Fruit fly (Drosophila melanogaster): ENCODE measurements around the gene Trs33.

The Trs33 gene

DNA sequence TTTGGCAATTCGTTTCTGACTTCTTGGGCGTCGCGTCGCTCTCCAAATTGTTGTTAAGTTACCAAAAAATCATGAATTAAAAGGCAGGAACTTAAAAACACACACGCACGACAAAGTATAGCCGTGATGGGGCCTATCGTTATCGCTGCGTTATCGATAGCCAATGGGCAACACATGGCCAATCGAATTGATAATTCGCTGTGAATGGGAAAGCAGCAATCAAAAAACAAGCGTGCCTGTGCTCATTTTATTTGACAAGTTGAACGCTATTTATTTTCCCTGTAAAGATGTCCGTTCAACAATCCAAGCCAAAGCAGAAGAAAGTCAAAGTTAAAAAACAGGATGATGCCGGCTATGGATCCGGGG, 4.8 kb downstream of the Trs33 start, which contains the start of the genes Surf4 and CG31301 (continued):
- TF ChIP-seq zf30C (GFP tag; optimal IDR thresholded peaks at IDR 0.05): peak; percentile 30
- TF ChIP-seq Nf-YC (tag; optimal IDR thresholded peaks at IDR 0.05): peak; percentile 8
- peak; percentile 16 for TF ChIP-seq phol (tag; optimal IDR thresholded peaks at IDR 0.05)
- TF ChIP-seq CG4854 (GFP tag; optimal IDR thresholded peaks at IDR 0.05): no peak
- 0 out of 2 replicates have a peak, but pooled peaks have one; percentile 10 for TF ChIP-seq Rfx (GFP tag; IDR thresholded peaks at IDR 0.05)
- TF ChIP-seq TFAM (GFP tag; optimal IDR thresholded peaks at IDR 0.05): no peak
- TF ChIP-seq chif (GFP tag; optimal IDR thresholded peaks at IDR 0.05): no peak
- no peak for TF ChIP-seq pb (GFP tag; optimal IDR thresholded peaks at IDR 0.05)
- peak; percentile 87; the same call in 2 of the 3 replicates for TF ChIP-seq Opbp (GFP tag; IDR thresholded peaks at IDR 0.05; ENCODE audit: partially characterized antibody)
- no peak for TF ChIP-seq prd (optimal IDR thresholded peaks at IDR 0.05)
- no peak for TF ChIP-seq prd (GFP tag; IDR thresholded peaks at IDR 0.05)
- no peak for TF ChIP-seq Ptx1 (GFP tag; IDR thresholded peaks at IDR 0.05)
- TF ChIP-seq CG15601 (tag; optimal IDR thresholded peaks at IDR 0.05): no peak
- TF ChIP-seq tgo (GFP tag; IDR thresholded peaks at IDR 0.05): no peak
- TF ChIP-seq fru (optimal IDR thresholded peaks at IDR 0.05): no peak
- no peak for TF ChIP-seq Ssrp (tag; optimal IDR thresholded peaks at IDR 0.05)
- no peak for TF ChIP-seq CG11085 (GFP tag; IDR thresholded peaks at IDR 0.05)
- TF ChIP-seq klu (GFP tag; IDR thresholded peaks at IDR 0.05): no peak
- no peak for TF ChIP-seq gt (GFP tag; IDR thresholded peaks at IDR 0.05)
- TF ChIP-seq tx (GFP tag; optimal IDR thresholded peaks at IDR 0.05): no peak
- no peak for TF ChIP-seq Atf3 (GFP tag; optimal IDR thresholded peaks at IDR 0.05)
- TF ChIP-seq CG8290 (GFP tag; optimal IDR thresholded peaks at IDR 0.05): no peak
- TF ChIP-seq CG8290 (tag; optimal IDR thresholded peaks at IDR 0.05): peak in 1 of 2 experiments; percentile 56

DNA sequence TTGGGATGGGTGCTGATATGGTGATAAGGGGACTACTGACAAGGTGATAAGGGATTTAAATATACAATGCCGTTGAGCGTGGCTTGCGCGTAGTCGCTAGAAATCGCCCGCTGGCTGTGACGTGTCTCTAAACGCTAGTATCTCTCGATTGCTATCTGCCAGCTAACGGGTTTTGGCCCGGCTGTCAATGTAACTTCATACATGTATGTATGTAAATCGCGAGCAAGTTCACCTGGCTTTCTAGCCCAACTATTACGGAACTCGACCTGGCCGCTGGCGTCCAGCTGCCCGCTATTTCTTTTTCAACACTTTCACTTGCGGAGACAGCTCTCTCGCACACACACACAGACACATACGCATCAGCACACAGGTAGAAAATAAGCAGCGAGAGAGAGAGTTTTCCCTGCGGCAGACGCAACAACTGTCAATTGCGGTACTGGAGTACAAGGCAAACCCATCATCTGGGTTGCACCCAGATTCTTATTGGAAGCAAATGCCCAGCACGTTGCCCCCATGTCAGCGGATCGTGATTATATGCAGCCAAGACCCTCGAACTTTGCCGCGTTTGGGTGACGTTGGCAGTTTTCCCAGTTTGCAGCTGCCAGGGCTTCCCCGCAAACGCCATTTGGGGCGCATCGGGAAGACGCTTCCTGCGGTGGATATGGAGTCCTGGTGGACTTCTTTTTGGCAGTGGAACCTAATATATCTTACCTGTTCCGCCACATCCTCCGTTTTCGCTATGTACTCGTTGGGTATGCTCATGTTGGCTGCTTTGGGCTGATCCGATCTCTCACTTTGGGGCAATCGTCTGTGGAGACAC, 5.4 kb downstream of the Trs33 start:
- TF ChIP-seq CG17912 (GFP tag; optimal IDR thresholded peaks at IDR 0.05) (no peak), CG18011 (GFP tag; optimal IDR thresholded peaks at IDR 0.05) (no peak), CG3065 (GFP tag; optimal IDR thresholded peaks at IDR 0.05) (no peak), Hr3 (GFP tag; optimal IDR thresholded peaks at IDR 0.05) (no peak), CG6683 (GFP tag; optimal IDR thresholded peaks at IDR 0.05) (no peak), CG12769 (tag; optimal IDR thresholded peaks at IDR 0.05) (peak; percentile 31), CG8290 (GFP tag; optimal IDR thresholded peaks at IDR 0.05) (no peak), CG8290 (tag; optimal IDR thresholded peaks at IDR 0.05) (no peak), gem (tag; optimal IDR thresholded peaks at IDR 0.05) (no peak), sug (tag; optimal IDR thresholded peaks at IDR 0.05) (peak; percentile 22), CG10366 (GFP tag; IDR thresholded peaks at IDR 0.05) (no peak), otp (GFP tag; IDR thresholded peaks at IDR 0.05) (no peak), odd (GFP tag; optimal IDR thresholded peaks at IDR 0.05) (no peak), CG15696 (tag; optimal IDR thresholded peaks at IDR 0.05) (no peak), Dip2 (GFP tag; IDR thresholded peaks at IDR 0.05) (no peak), mam (GFP tag; optimal IDR thresholded peaks at IDR 0.05) (no peak), Nf-YA (GFP tag; IDR thresholded peaks at IDR 0.05) (no peak), nau (GFP tag; optimal IDR thresholded peaks at IDR 0.05) (no peak), CG31224 (GFP tag; IDR thresholded peaks at IDR 0.05) (no peak), sim (GFP tag; IDR thresholded peaks at IDR 0.05) (0 out of 2 replicates have a peak, but pooled peaks have one; percentile 7), Pdp1 (GFP tag; optimal IDR thresholded peaks at IDR 0.05) (peak in 1 of 2 experiments; percentile 52), Vsx1 (GFP tag; optimal IDR thresholded peaks at IDR 0.05) (no peak), pho (GFP tag; optimal IDR thresholded peaks at IDR 0.05) (no peak), crp (GFP tag; optimal IDR thresholded peaks at IDR 0.05) (no peak), C15 (GFP tag; IDR thresholded peaks at IDR 0.05) (no peak), tap (tag; optimal IDR thresholded peaks at IDR 0.05) (no peak), Atf3 (GFP tag; optimal IDR thresholded peaks at IDR 0.05) (no peak), CG6272 (GFP tag; IDR thresholded peaks at IDR 0.05) (no peak), CG1233 (GFP tag; optimal IDR thresholded peaks at IDR 0.05) (no peak), CG5180 (GFP tag; optimal IDR thresholded peaks at IDR 0.05) (peak; percentile 44)

All from whole organism, embryonic.